Worm (Caenorhabditis elegans) whole organism, L1 larva: ENCODE results near the gene lgc-31.

Experiments
- F16B12.6 ChIP-seq: fragments of 150-350 bp; optimal IDR thresholded peaks from 2 replicates; lab custom pipeline; 2014; ENCODE audit warnings: missing biosample characterization, missing genetic modification characterization
- Y116A8C.19 ChIP-seq: sonication (generic microtip); optimal IDR thresholded peaks from 2 replicates; lab custom pipeline; 2016; ENCODE audit warnings: missing compliant biosample characterization, missing genetic modification characterization, borderline replicate concordance
- ceh-63 ChIP-seq: fragments of 200-800 bp; sonication (Bioruptor generic); optimal IDR thresholded peaks from 2 replicates; lab custom pipeline; 2018; ENCODE audit warnings: mild to moderate bottlenecking, missing genetic modification characterization, missing compliant biosample characterization
- ceh-8 ChIP-seq: fragments of 200-800 bp; sonication (Bioruptor generic); optimal IDR thresholded peaks from 2 replicates; lab custom pipeline; 2018; ENCODE audit warnings: mild to moderate bottlenecking, missing genetic modification characterization, moderate library complexity, missing compliant biosample characterization
- ceh-90 ChIP-seq: sonication (generic microtip); optimal IDR thresholded peaks from 2 replicates; lab custom pipeline; 2016; ENCODE audit warnings: missing genetic modification characterization, missing compliant biosample characterization
- dpl-1 ChIP-seq, 3 experiments: fragments of 150-350 bp in 2 of 3; sonication (generic microtip) in 1 of 3; optimal IDR thresholded peaks; 2 replicates each; lab custom pipeline; 2014 to 2017; ENCODE audit warnings: missing biosample characterization in 3 of 3, missing genetic modification characterization in 3 of 3, missing genetic modification reagents in 3 of 3
- efl-1 ChIP-seq, 4 experiments: fragments of 150-350 bp; optimal IDR thresholded peaks in 3 of 4; peaks in 1 of 4; 1 replicate in 1 of 4; 2 replicates in 3 of 4; lab custom pipeline; 2014; ENCODE audit warnings: missing biosample characterization in 2 of 4, missing genetic modification characterization in 2 of 4, missing genetic modification reagents in 2 of 4
- efl-3 ChIP-seq: fragments of 200-800 bp; sonication (Bioruptor generic); optimal IDR thresholded peaks from 2 replicates; lab custom pipeline; 2018; ENCODE audit warnings: mild to moderate bottlenecking, missing genetic modification characterization, missing compliant biosample characterization
- elt-2 ChIP-seq: sonication (generic microtip); optimal IDR thresholded peaks from 2 replicates; lab custom pipeline; 2016; ENCODE audit warnings: missing genetic modification characterization, mild to moderate bottlenecking, inconsistent platforms, missing compliant biosample characterization, missing genetic modification reagents
- fkh-10 ChIP-seq: sonication (generic microtip); optimal IDR thresholded peaks from 2 replicates; lab custom pipeline; 2017; ENCODE audit warnings: missing biosample characterization, missing genetic modification reagents, missing genetic modification characterization
- fkh-8 ChIP-seq: sonication (generic microtip); optimal IDR thresholded peaks from 2 replicates; lab custom pipeline; 2016; ENCODE audit warnings: mild to moderate bottlenecking, missing genetic modification characterization, missing compliant biosample characterization
- hlh-4 ChIP-seq: sonication (generic microtip); optimal IDR thresholded peaks from 2 replicates; lab custom pipeline; 2016; ENCODE audit warnings: mild to moderate bottlenecking, missing genetic modification characterization, missing compliant biosample characterization
- jun-1 ChIP-seq: fragments of 150-350 bp; optimal IDR thresholded peaks from 2 replicates; lab custom pipeline; 2014; ENCODE audit warnings: missing biosample characterization, missing genetic modification reagents, missing genetic modification characterization
- lin-14 ChIP-seq: fragments of 200-800 bp; sonication (Bioruptor generic); optimal IDR thresholded peaks from 2 replicates; lab custom pipeline; 2018; ENCODE audit warnings: mild to moderate bottlenecking, missing genetic modification characterization, moderate library complexity, missing compliant biosample characterization
- mep-1 ChIP-seq: fragments of 150-350 bp; optimal IDR thresholded peaks from 2 replicates; lab custom pipeline; 2014; ENCODE audit warnings: missing biosample characterization, missing genetic modification characterization
- nhr-20 ChIP-seq: sonication (generic microtip); optimal IDR thresholded peaks from 2 replicates; lab custom pipeline; 2016; ENCODE audit warnings: mild to moderate bottlenecking, missing genetic modification characterization, missing compliant biosample characterization
- nhr-28 ChIP-seq: fragments of 150-350 bp; optimal IDR thresholded peaks from 2 replicates; lab custom pipeline; 2014; ENCODE audit warnings: missing biosample characterization, missing genetic modification characterization
- nhr-84 ChIP-seq: sonication (generic microtip); optimal IDR thresholded peaks from 2 replicates; lab custom pipeline; 2017; ENCODE audit warnings: missing biosample characterization, missing genetic modification characterization
- nhr-90 ChIP-seq: sonication (generic microtip); optimal IDR thresholded peaks from 2 replicates; lab custom pipeline; 2016; ENCODE audit warnings: mild to moderate bottlenecking, missing genetic modification characterization, missing compliant biosample characterization; ENCODE audit not compliant: poor library complexity
- pag-3 ChIP-seq: sonication (generic microtip); optimal IDR thresholded peaks from 2 replicates; lab custom pipeline; 2017; ENCODE audit warnings: missing genetic modification characterization, mild to moderate bottlenecking, missing compliant biosample characterization, antibody characterized with exemption, borderline replicate concordance; ENCODE audit not compliant: insufficient read depth
- pax-3 ChIP-seq: fragments of 200-800 bp; sonication (Bioruptor generic); optimal IDR thresholded peaks from 2 replicates; lab custom pipeline; 2018; ENCODE audit warnings: mild to moderate bottlenecking, missing genetic modification characterization, moderate library complexity, missing compliant biosample characterization
- snu-23 ChIP-seq: sonication (generic microtip); optimal IDR thresholded peaks from 2 replicates; lab custom pipeline; 2016; ENCODE audit warnings: missing genetic modification characterization, missing compliant biosample characterization
- sox-4 ChIP-seq: sonication (generic microtip); optimal IDR thresholded peaks from 2 replicates; lab custom pipeline; 2016; ENCODE audit warnings: missing genetic modification characterization, missing compliant biosample characterization
- sup-37 ChIP-seq: fragments of 200-800 bp; sonication (Bioruptor generic); optimal IDR thresholded peaks from 2 replicates; lab custom pipeline; 2018; ENCODE audit warnings: mild to moderate bottlenecking, missing genetic modification characterization, missing compliant biosample characterization
- unc-62 ChIP-seq: fragments of 150-350 bp; optimal IDR thresholded peaks from 2 replicates; lab custom pipeline; 2014; ENCODE audit warnings: missing biosample characterization, missing genetic modification reagents, missing genetic modification characterization
- unc-86 ChIP-seq: sonication (generic microtip); optimal IDR thresholded peaks from 2 replicates; lab custom pipeline; 2016; ENCODE audit warnings: missing genetic modification characterization, missing compliant biosample characterization
- vab-15 ChIP-seq: sonication (generic microtip); optimal IDR thresholded peaks from 2 replicates; lab custom pipeline; 2017; ENCODE audit warnings: missing genotype, mild to moderate bottlenecking, missing genetic modification characterization, missing compliant biosample characterization
- xbp-1 ChIP-seq: sonication (generic microtip); optimal IDR thresholded peaks from 2 replicates; lab custom pipeline; 2016; ENCODE audit warnings: missing genetic modification characterization, missing compliant biosample characterization
- zag-1 ChIP-seq: fragments of 150-350 bp; optimal IDR thresholded peaks from 2 replicates; lab custom pipeline; 2014; ENCODE audit warnings: missing biosample characterization, missing genetic modification characterization
- ztf-4 ChIP-seq: fragments of 150-350 bp; optimal IDR thresholded peaks from 2 replicates; lab custom pipeline; 2014; ENCODE audit warnings: missing biosample characterization, missing genetic modification characterization

The lgc-31 gene

DNA sequence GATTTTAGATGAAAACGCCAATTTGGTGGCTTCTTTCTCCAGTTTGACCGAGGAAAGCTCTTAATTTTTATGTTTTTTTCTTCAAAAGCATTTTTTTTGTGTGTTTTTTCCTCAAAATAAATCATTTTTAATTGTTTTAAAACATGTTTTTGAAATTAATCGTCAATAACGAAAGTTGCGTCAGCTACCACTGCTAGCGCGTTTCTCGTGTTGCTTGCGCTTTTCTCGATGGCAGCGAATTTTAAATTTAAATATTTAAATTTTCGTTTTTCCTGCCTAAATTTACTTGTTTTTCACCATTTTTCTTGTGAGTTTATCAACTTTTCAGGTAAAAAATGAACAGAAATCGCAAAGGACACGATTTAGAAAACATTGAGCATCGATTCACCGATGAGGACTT is 16.1 kb upstream of the lgc-31 start, which contains the start of gene prde-1:
TSS of gene prde-1 (plus strand) at position 322 of the 400 bp plus-strand sequence.
- no peak for TF ChIP-seq unc-62 (GFP tag; lab: Kevin White, UChicago)
- TF ChIP-seq mep-1 = no peak
- no peak for TF ChIP-seq pag-3 (tag; lab: Kevin White, UChicago)
- no peak for TF ChIP-seq xbp-1
- no peak for TF ChIP-seq nhr-28 (tag; lab: Kevin White, UChicago)
- no peak for TF ChIP-seq snu-23
- TF ChIP-seq jun-1 = no peak
- TF ChIP-seq F16B12.6 (tag; lab: Kevin White, UChicago) = no peak
- TF ChIP-seq ceh-63 (GFP tag; lab: Kevin White, UChicago) = no peak
- TF ChIP-seq dpl-1 (GFP tag; optimal IDR thresholded peaks at IDR 0.05; lab: Kevin White, UChicago) = no peak
- TF ChIP-seq efl-3 (GFP tag; lab: Kevin White, UChicago) = no peak
- no peak for TF ChIP-seq sup-37 (GFP tag; lab: Kevin White, UChicago)
- no peak for TF ChIP-seq unc-86 (tag; lab: Kevin White, UChicago)
- no peak for TF ChIP-seq hlh-4 (tag; lab: Kevin White, UChicago)
- no peak for TF ChIP-seq nhr-90 (tag; lab: Kevin White, UChicago)
- TF ChIP-seq vab-15 (tag; lab: Kevin White, UChicago) = no peak
- TF ChIP-seq fkh-10 (GFP tag; lab: Kevin White, UChicago) = no peak
- TF ChIP-seq, all 84 proteins: peak for 0

DNA sequence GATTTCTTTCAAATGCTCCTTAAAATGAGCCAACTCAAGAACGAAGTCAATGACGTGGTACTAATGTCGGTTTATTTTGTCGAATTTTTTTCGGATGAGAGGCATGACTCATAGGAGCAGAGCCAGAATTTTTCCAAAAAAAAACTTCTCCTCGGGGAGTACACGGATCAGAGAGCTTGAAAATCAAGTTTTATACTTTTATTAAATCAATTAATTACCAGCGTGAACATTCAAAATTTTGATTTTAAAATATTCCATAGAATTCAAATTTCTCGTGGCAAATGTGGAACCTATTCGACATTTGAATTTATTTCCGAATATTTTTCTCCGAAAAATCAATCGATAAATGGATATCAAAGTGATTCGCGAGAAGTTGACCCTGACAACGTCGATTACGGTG is 14.5 kb upstream of the lgc-31 start, which contains the start of gene F21A3.4:
TSS of gene F21A3.4 (plus strand) at position 301 of the 400 bp plus-strand sequence.
- TF ChIP-seq ceh-8 (no peak), efl-1 (optimal IDR thresholded peaks at IDR 0.05; lab: Kevin White, UChicago) (no peak), efl-1 (GFP tag; optimal IDR thresholded peaks at IDR 0.05 in 1 of 2; lab: Kevin White, UChicago) (peak in 1 of 2 experiments; percentile 59), ztf-4 (tag; lab: Kevin White, UChicago) (no peak), sox-4 (no peak)
- TF ChIP-seq, all 84 proteins: peak for 1

DNA sequence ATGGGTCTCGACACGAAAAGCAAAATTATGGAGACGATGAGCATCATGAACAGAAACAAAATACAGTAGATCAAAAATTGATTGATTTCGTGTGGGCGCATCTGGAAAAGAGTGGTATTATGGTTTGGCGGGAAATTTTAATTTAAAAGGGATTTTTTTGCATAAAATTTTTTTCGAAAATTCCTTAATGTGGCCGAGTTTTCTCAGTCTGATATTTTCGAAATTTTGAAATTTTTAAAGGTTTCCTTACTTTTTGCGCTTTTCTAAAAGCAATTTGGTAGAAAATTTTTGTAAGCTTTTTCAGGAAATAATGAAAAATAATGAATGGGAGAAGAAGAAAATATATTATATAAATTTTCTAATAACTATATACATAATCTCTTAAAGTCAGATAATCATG is 12.0 kb upstream of the lgc-31 start, which contains the start of gene F21A3.2:
TSS of gene F21A3.2 (minus strand) at position 101 of the 400 bp plus-strand sequence.
- TF ChIP-seq zag-1 (tag; lab: Kevin White, UChicago) (no peak), unc-86 (tag; lab: Kevin White, UChicago) (no peak), nhr-84 (no peak), nhr-20 (no peak)

DNA sequence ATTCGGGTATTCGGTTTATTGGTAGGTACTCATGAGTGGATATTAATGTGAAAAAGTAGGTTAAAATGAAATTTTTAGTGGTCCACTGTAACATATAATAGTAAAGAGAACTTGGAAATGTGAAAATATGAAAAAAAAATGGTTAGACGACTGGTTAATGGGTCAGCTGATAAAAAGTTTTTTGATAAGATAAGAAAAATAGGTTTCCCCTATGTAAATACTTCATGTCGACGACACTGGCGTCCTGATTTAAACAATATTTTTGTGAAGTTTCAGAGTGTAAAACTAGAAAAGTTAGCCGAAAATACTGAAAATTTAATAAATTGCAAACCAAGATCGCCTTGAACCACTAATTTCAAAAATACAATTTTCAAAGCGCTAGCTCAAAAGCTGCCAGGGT is 11.3 kb upstream of the lgc-31 start, which contains the start of gene F21A3.11:
TSS of gene F21A3.11 (minus strand) at position 117 of the 400 bp plus-strand sequence.
- no peak for TF ChIP-seq lin-14 (GFP tag; lab: Kevin White, UChicago)
- no peak for TF ChIP-seq ceh-8
- peak; percentile 70 for TF ChIP-seq elt-2

DNA sequence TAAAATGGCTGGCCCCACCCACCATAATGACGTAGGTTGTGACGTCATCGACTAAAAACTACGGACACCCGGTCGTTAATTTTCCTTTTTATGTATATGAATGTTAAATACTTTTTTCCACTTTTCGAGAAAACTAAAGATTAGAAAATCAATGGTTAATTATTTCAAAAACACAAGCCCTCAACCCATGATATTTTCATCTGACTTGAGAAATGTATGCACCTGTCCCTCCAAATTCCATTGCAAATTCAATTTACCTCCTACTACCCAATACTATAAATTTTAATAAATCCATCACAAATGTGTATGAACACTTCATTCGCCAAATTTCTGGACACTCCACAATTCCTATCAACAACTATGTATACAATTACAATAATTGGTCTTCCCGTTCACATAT is 7.2 kb upstream of the lgc-31 start, which contains the start of gene srh-276:
TSS of gene srh-276 (plus strand) at position 301 of the 400 bp plus-strand sequence.
- no peak for TF ChIP-seq unc-86 (tag; lab: Kevin White, UChicago)
- no peak for TF ChIP-seq F16B12.6 (tag; lab: Kevin White, UChicago)
- no peak for TF ChIP-seq fkh-8 (tag; lab: Kevin White, UChicago)
- TF ChIP-seq pax-3 (tag; lab: Kevin White, UChicago) = no peak
- TF ChIP-seq ceh-90 (tag; lab: Kevin White, UChicago) = no peak
- no peak for TF ChIP-seq Y116A8C.19 (tag; lab: Kevin White, UChicago)
- TF ChIP-seq nhr-28 (tag; lab: Kevin White, UChicago) = no peak
- no peak for TF ChIP-seq nhr-84

DNA sequence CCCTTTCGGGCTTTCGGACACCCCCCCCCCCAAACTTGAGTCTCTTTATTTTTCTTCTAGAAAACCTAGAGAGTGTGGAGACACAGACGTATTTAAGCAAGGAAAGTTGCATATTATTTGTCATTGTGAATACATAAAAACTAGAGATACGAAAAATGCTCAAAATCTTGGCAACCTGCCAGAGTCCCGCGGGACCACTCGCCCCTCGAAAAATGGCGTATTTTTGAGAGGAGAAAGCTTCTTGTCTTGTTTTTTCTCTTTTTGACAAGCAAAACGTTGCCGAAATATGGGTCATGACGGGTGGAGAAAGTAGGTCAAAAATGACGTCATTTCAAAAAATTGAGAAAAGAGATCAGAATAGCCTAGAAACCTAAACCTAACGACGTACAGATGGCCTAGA is 1.4 kb downstream of the lgc-31 start:
- TF ChIP-seq vab-15 (tag; lab: Kevin White, UChicago) (no peak), lin-14 (GFP tag; lab: Kevin White, UChicago) (peak; percentile 43)
